Worm (Caenorhabditis elegans) whole organism, early embryonic: ENCODE measurements around the gene W05E10.5.

Source experiments
- B0310.2 ChIP-seq: sonication (generic microtip); optimal IDR thresholded peaks from 2 replicates; lab custom pipeline; 2016; ENCODE audit warnings: mild to moderate bottlenecking, missing genetic modification characterization, missing compliant biosample characterization
- ama-1 ChIP-seq: fragments of 150-350 bp; optimal IDR thresholded peaks from 2 replicates; lab custom pipeline; 2014
- ceh-13 ChIP-seq: fragments of 200-800 bp; sonication (Bioruptor generic); optimal IDR thresholded peaks from 2 replicates; lab custom pipeline; 2018; ENCODE audit warnings: mild to moderate bottlenecking, missing genetic modification characterization, missing compliant biosample characterization
- ceh-36 ChIP-seq: sonication (generic microtip); optimal IDR thresholded peaks from 2 replicates; lab custom pipeline; 2016; ENCODE audit warnings: missing genetic modification characterization, inconsistent platforms, missing compliant biosample characterization
- hmg-4 ChIP-seq: fragments of 200-800 bp; sonication (Bioruptor generic); optimal IDR thresholded peaks from 2 replicates; lab custom pipeline; 2018; ENCODE audit warnings: mild to moderate bottlenecking, missing genetic modification characterization, missing compliant biosample characterization
- scrt-1 ChIP-seq: fragments of 200-800 bp; sonication (Bioruptor generic); IDR thresholded peaks from 2 replicates; pipeline ENCODE4 v1.3.6; 2022; ENCODE audit warnings: missing genetic modification characterization, missing compliant biosample characterization
- tra-4 ChIP-seq: sonication (generic microtip); optimal IDR thresholded peaks from 2 replicates; lab custom pipeline; 2017; ENCODE audit warnings: missing genetic modification characterization, missing compliant biosample characterization

ce11 chrV:11716930-11717329 is 21.4 kb upstream of the W05E10.5 start:
- TF ChIP-seq ceh-36 (tag; lab: Kevin White, UChicago) = no peak
- no peak for TF ChIP-seq tra-4
- TF ChIP-seq ama-1 (lab: Kevin White, UChicago) = no peak
- no peak for TF ChIP-seq ceh-13 (GFP tag; lab: Kevin White, UChicago)
- TF ChIP-seq hmg-4 = no peak
- TF ChIP-seq scrt-1 (GFP tag; lab: Robert Waterston, UW) = no peak
- TF ChIP-seq B0310.2 = no peak
